Fruit fly (Drosophila melanogaster) whole organism: ENCODE measurements around the gene beat-VII.

Experiments
- CG8478 ChIP-seq: fragments of >200 bp; optimal IDR thresholded peaks from 2 replicates; lab custom pipeline; 2018; ENCODE audit warnings: inconsistent platforms
- pan ChIP-seq: fragments of >200 bp; optimal IDR thresholded peaks from 2 replicates; lab custom pipeline; 2017
- usp ChIP-seq: fragments of >200 bp; optimal IDR thresholded peaks from 2 replicates; lab custom pipeline; 2017; ENCODE audit warnings: missing biosample characterization, missing genetic modification characterization, mixed read lengths

- TF ChIP-seq usp (no peak), CG8478 (lab: Kevin White, UChicago) (no peak), pan (lab: Kevin White, UChicago) (no peak)
These were observed 22.5 kb upstream of the beat-VII start for dm6 chr3R:26704310-26704709.
